Fruit fly (Drosophila melanogaster): Measurements from ENCODE around the gene IP3K2.

Gene IP3K2

dm6 chrX:13281244-13281877 is 22.1 kb upstream of the IP3K2 start:
- TF ChIP-seq CG8478 (optimal IDR thresholded peaks at IDR 0.05) (no peak), CTCF (optimal IDR thresholded peaks at IDR 0.05) (no peak)

DNA sequence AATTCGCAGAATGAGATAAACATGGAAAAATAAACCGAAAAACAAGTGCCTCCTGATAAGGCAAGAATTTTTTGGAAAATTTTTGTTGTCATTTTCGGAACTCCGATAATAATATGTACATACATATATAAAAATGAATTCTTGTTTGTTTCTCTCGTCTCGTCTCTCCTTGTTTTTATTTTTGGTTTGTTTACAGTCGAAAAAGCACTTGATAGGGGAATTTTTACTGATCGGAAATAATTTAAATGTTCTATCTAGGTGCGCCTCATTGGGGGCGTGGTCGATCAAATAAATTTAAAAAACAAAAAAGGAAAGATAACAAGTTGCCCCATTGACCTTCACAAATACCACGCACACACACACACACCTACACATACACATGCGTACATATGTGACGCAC is 20.7 kb upstream of the IP3K2 start:
- TF ChIP-seq CTCF (optimal IDR thresholded peaks at IDR 0.05) (no peak), CG8478 (optimal IDR thresholded peaks at IDR 0.05) (no peak)

dm6 chrX:13283940-13284547 is 19.4 kb upstream of the IP3K2 start:
- TF ChIP-seq CG8478 (optimal IDR thresholded peaks at IDR 0.05) (no peak), CTCF (optimal IDR thresholded peaks at IDR 0.05) (no peak)

- no peak for TF ChIP-seq CG8478 (optimal IDR thresholded peaks at IDR 0.05)
- TF ChIP-seq CTCF (optimal IDR thresholded peaks at IDR 0.05): no peak
Observed at dm6 chrX:13284548-13284974, 18.9 kb upstream of the IP3K2 start.

dm6 chrX:13285001-13285748 is 18.3 kb upstream of the IP3K2 start, which contains the start of the genes HDAC4 and CG15743:
HDAC4 (minus strand) TSS chrX:13285632.
CG15743 (plus strand) TSS chrX:13285707.
- no peak for TF ChIP-seq CG8478 (optimal IDR thresholded peaks at IDR 0.05)
- no peak for TF ChIP-seq CTCF (optimal IDR thresholded peaks at IDR 0.05)

dm6 chrX:13285749-13286336 is 17.6 kb upstream of the IP3K2 start:
- TF ChIP-seq CG8478 (optimal IDR thresholded peaks at IDR 0.05): no peak
- TF ChIP-seq CTCF (optimal IDR thresholded peaks at IDR 0.05): no peak

DNA sequence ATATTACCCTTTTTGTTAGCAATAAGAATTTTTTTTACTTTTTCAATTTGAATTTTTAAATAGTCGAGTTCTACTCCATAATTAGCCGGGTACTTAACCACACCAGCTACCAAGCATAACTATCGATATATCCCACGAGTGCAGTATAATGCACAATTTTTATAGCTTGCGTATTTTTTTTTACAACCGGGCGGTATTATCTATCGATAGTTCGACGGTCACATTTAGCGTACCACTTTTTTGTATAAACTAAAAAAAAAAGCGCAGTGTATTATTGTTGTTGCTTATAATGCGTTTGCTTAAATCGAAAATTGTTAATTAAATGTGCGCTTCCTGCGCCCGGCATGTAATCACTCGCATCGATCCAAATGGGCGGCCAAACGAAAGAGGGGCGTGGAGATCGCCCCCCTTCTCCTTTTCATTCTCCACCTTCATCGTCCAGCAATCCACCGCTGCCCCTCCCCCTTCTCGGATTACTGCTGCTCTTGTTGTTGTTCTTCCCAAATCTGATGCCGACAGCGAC is 15.5 kb upstream of the IP3K2 start, which contains the start of gene Remo:
Gene Remo (plus strand): TSS at position 198 of the 523 bp plus-strand sequence.
- TF ChIP-seq CG8478 (optimal IDR thresholded peaks at IDR 0.05) (no peak), CTCF (optimal IDR thresholded peaks at IDR 0.05) (peak; percentile 10 to 40)

- TF ChIP-seq CG8478 (optimal IDR thresholded peaks at IDR 0.05): no peak
- TF ChIP-seq CTCF (optimal IDR thresholded peaks at IDR 0.05): no peak
Observed at dm6 chrX:13296405-13297183, 6.8 kb upstream of the IP3K2 start, which contains the start of gene CG1622. CG1622 (plus strand) TSS chrX:13297082.

- TF ChIP-seq CG8478 (optimal IDR thresholded peaks at IDR 0.05) (no peak), CTCF (optimal IDR thresholded peaks at IDR 0.05) (no peak)
Observed at dm6 chrX:13300835-13301502, 2.5 kb upstream of the IP3K2 start.

DNA sequence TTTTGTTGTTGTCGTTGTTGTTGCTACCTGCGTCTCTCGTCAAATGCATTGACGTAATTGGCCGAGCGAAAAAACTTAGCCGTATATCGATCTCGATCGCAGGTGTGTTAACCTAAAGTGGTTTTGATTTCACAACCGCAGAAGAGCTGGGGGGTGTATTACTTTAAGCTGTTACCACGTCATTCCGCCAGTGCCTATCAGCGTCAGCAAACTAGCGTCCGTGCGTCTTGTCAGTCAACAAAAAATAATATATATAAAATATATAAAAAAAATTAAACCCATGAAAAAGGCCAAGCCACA is 1.2 kb upstream of the IP3K2 start, which contains the start of gene CG1764:
Gene CG1764 (minus strand): TSS at position 101 of the 300 bp plus-strand sequence.
- TF ChIP-seq CG8478 (optimal IDR thresholded peaks at IDR 0.05) (no peak), CTCF (optimal IDR thresholded peaks at IDR 0.05) (no peak)

dm6 chrX:13302615-13303526 is 562 bp upstream of the IP3K2 start:
- no peak for TF ChIP-seq CTCF (optimal IDR thresholded peaks at IDR 0.05)

dm6 chrX:13303656-13304647 is 519 bp downstream of the IP3K2 start:
- no peak for TF ChIP-seq CG8478 (optimal IDR thresholded peaks at IDR 0.05)
- TF ChIP-seq CTCF (optimal IDR thresholded peaks at IDR 0.05): no peak

Data from S2 (cell line).